Fruit fly (Drosophila melanogaster): ENCODE data around the gene CG13689.

The CG13689 gene

dm6 chr2L:653784-654183, 51.2 kb downstream of the CG13689 start:
- TF ChIP-seq rgr (GFP tag; optimal IDR thresholded peaks at IDR 0.05) (no peak), Dif (GFP tag; optimal IDR thresholded peaks at IDR 0.05; ENCODE audit: partially characterized antibody) (no peak), Abd-B (GFP tag; optimal IDR thresholded peaks at IDR 0.05) (no peak), Hr83 (GFP tag; optimal IDR thresholded peaks at IDR 0.05; ENCODE audit: poor library complexity, severe bottlenecking) (no peak), h (GFP tag; optimal IDR thresholded peaks at IDR 0.05) (no peak), HLH106 (tag; optimal IDR thresholded peaks at IDR 0.05) (no peak), dsf (GFP tag; optimal IDR thresholded peaks at IDR 0.05; ENCODE audit: borderline replicate concordance) (no peak)
